Worm (Caenorhabditis elegans): Measurements from ENCODE around the gene sel-5.

Gene sel-5

DNA sequence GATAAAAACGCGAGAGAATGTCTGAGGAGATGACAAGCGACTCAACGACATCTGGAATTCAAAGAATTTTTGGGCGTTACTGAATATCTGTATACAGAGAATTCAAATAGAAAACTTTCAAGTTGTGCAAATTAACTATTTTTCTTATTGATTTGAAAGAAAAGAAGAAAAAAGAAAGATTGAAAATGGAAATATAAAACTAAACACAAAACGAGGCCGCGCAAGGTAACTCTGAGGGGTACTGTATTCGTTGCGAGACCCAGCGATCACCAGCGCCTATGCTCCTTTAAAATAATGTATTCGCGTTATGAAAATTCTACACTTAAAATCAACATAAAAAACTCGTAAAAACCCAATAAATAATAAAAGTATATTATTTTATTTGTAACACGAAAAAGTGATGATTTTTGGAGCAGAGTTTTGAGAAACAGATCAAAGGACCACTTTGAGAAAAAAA lies 17.6 kb upstream of the sel-5 start, which contains the start of gene asb-1 (continued):
- no peak for TF ChIP-seq dpl-1 (GFP tag; optimal IDR thresholded peaks at IDR 0.05)
- TF ChIP-seq Y95B8A.8 (GFP tag; IDR thresholded peaks at IDR 0.05): no peak
- TF ChIP-seq chd-7 (tag; optimal IDR thresholded peaks at IDR 0.05): no peak
- no peak for TF ChIP-seq ceh-27 (GFP tag; optimal IDR thresholded peaks at IDR 0.05)
- TF ChIP-seq lin-40 (tag; optimal IDR thresholded peaks at IDR 0.05): no peak
- peak; percentile 22 for TF ChIP-seq efl-1 (GFP tag; optimal IDR thresholded peaks at IDR 0.05)
- TF ChIP-seq snpc-4 (GFP tag; optimal IDR thresholded peaks at IDR 0.05): no peak
- TF ChIP-seq snpc-4 (tag; optimal IDR thresholded peaks at IDR 0.05): peak in 1 of 4 experiments; percentile 27
- no peak for TF ChIP-seq lsy-27 (tag; optimal IDR thresholded peaks at IDR 0.05; ENCODE audit: borderline replicate concordance, insufficient read depth)
- TF ChIP-seq ceh-100 (GFP tag; IDR thresholded peaks at IDR 0.05): no peak
- no peak for TF ChIP-seq hrde-1 (tag; optimal IDR thresholded peaks at IDR 0.05; ENCODE audit: borderline replicate concordance)
- TF ChIP-seq atf-7 (tag; optimal IDR thresholded peaks at IDR 0.05): no peak
- TF ChIP-seq nhr-120 (GFP tag; IDR thresholded peaks at IDR 0.05): no peak
- TF ChIP-seq nhr-90 (tag; optimal IDR thresholded peaks at IDR 0.05): no peak
- TF ChIP-seq dox-1 (GFP tag; IDR thresholded peaks at IDR 0.05): no peak
- TF ChIP-seq attf-5 (GFP tag; optimal IDR thresholded peaks at IDR 0.05): no peak
- no peak for TF ChIP-seq nhr-27 (tag; optimal IDR thresholded peaks at IDR 0.05)
- TF ChIP-seq madf-10 (tag; optimal IDR thresholded peaks at IDR 0.05): no peak
- no peak for TF ChIP-seq rcor-1 (GFP tag; IDR thresholded peaks at IDR 0.05)
- no peak for TF ChIP-seq fkh-3 (tag; optimal IDR thresholded peaks at IDR 0.05)
- no peak for TF ChIP-seq zim-3 (tag; optimal IDR thresholded peaks at IDR 0.05)
- no peak for TF ChIP-seq ceh-40 (GFP tag; IDR thresholded peaks at IDR 0.05)
- TF ChIP-seq F57A8.1 (GFP tag; optimal IDR thresholded peaks at IDR 0.05): no peak
- peak; percentile 56 for TF ChIP-seq ceh-91 (GFP tag; IDR thresholded peaks at IDR 0.05)
- 0 out of 2 replicates have a peak, but pooled peaks have one; percentile 14 for TF ChIP-seq B0336.3 (GFP tag; IDR thresholded peaks at IDR 0.05)
- TF ChIP-seq lin-26 (GFP tag; IDR thresholded peaks at IDR 0.05): no peak
- no peak for TF ChIP-seq tbx-9 (tag; optimal IDR thresholded peaks at IDR 0.05; ENCODE audit: borderline replicate concordance)
- TF ChIP-seq sea-2 (GFP tag; IDR thresholded peaks at IDR 0.05): no peak
- no peak for TF ChIP-seq attf-6 (GFP tag; IDR thresholded peaks at IDR 0.05)
- TF ChIP-seq rec-8 (tag; optimal IDR thresholded peaks at IDR 0.05): no peak
- no peak for TF ChIP-seq Y79H2A.3 (GFP tag; conservative IDR thresholded peaks at IDR 0.05)
- TF ChIP-seq D2030.7 (GFP tag; IDR thresholded peaks at IDR 0.05): peak; percentile 59
- 0 out of 2 replicates have a peak, but pooled peaks have one; percentile 13 for TF ChIP-seq nfyb-1 (GFP tag; IDR thresholded peaks at IDR 0.05)
- no peak for TF ChIP-seq Y53G8AR.9 (GFP tag; conservative IDR thresholded peaks at IDR 0.05)
- TF ChIP-seq snpc-3.4 (tag; optimal IDR thresholded peaks at IDR 0.05): peak; percentile 38
- no peak for TF ChIP-seq let-526 (GFP tag; IDR thresholded peaks at IDR 0.05)
- peak; percentile 72 for TF ChIP-seq madf-8 (GFP tag; conservative IDR thresholded peaks at IDR 0.05)
- no peak for TF ChIP-seq rpc-1 (optimal IDR thresholded peaks at IDR 0.05)
- TF ChIP-seq rpc-1 (tag; optimal IDR thresholded peaks at IDR 0.05): no peak
- TF ChIP-seq madf-6 (GFP tag; IDR thresholded peaks at IDR 0.05): peak; percentile 90
- TF ChIP-seq ama-1 (optimal IDR thresholded peaks at IDR 0.05): no peak
- TF ChIP-seq ama-1 (GFP tag; optimal IDR thresholded peaks at IDR 0.05): no peak
- TF ChIP-seq Y67H2A.10 (GFP tag; conservative IDR thresholded peaks at IDR 0.05): no peak
- no peak for TF ChIP-seq F57C9.4 (tag; optimal IDR thresholded peaks at IDR 0.05)
- no peak for TF ChIP-seq B0261.1 (tag; optimal IDR thresholded peaks at IDR 0.05)
- TF ChIP-seq let-607 (tag; optimal IDR thresholded peaks at IDR 0.05): no peak
- TF ChIP-seq B0019.2 (GFP tag; conservative IDR thresholded peaks at IDR 0.05): no peak
- TF ChIP-seq ztf-25 (GFP tag; IDR thresholded peaks at IDR 0.05): no peak
- no peak for TF ChIP-seq T26A5.8 (tag; optimal IDR thresholded peaks at IDR 0.05)
- no peak for TF ChIP-seq lir-1 (GFP tag; conservative IDR thresholded peaks at IDR 0.05)

Data from whole organism, young adult.